Worm (Caenorhabditis elegans): ENCODE data around the gene F57C12.2.

The F57C12.2 gene

ce11 chrX:593245-593733 lies 42.1 kb upstream of the F57C12.2 start:
- peak; percentile 92 for TF ChIP-seq C34F6.9 (tag; optimal IDR thresholded peaks at IDR 0.05)
- TF ChIP-seq nhr-11 (tag; optimal IDR thresholded peaks at IDR 0.05), result no peak
- peak; percentile 62 for TF ChIP-seq nhr-21 (tag; optimal IDR thresholded peaks at IDR 0.05)
- TF ChIP-seq nhr-77 (tag; optimal IDR thresholded peaks at IDR 0.05), result no peak
- peak; percentile 84 for TF ChIP-seq fos-1 (tag; optimal IDR thresholded peaks at IDR 0.05)
- TF ChIP-seq lin-13 (GFP tag; optimal IDR thresholded peaks at IDR 0.05), result peak; percentile 76
- TF ChIP-seq unc-39 (tag; optimal IDR thresholded peaks at IDR 0.05), result peak; percentile 12
- TF ChIP-seq ztf-11 (tag; optimal IDR thresholded peaks at IDR 0.05), result no peak
- no peak for TF ChIP-seq alr-1 (tag; optimal IDR thresholded peaks at IDR 0.05)
- TF ChIP-seq sem-4 (tag; optimal IDR thresholded peaks at IDR 0.05), result peak; percentile 81
- TF ChIP-seq aly-2 (tag; optimal IDR thresholded peaks at IDR 0.05), result no peak
- TF ChIP-seq unc-55 (GFP tag; optimal IDR thresholded peaks at IDR 0.05), result peak; percentile 74
- no peak for TF ChIP-seq lin-39 (tag; optimal IDR thresholded peaks at IDR 0.05)
- TF ChIP-seq peb-1 (tag; optimal IDR thresholded peaks at IDR 0.05), result peak; percentile 88
- TF ChIP-seq ztf-4 (tag; optimal IDR thresholded peaks at IDR 0.05), result peak; percentile 72
- TF ChIP-seq lin-11 (tag; optimal IDR thresholded peaks at IDR 0.05), result peak; percentile 56
- peak; percentile 80 for TF ChIP-seq nhr-25 (tag; optimal IDR thresholded peaks at IDR 0.05)
- peak; percentile 98 for TF ChIP-seq nhr-129 (tag; optimal IDR thresholded peaks at IDR 0.05)
- TF ChIP-seq ztf-1 (GFP tag; conservative IDR thresholded peaks at IDR 0.05), result no peak
- TF ChIP-seq ceh-82 (tag; optimal IDR thresholded peaks at IDR 0.05), result no peak
- TF ChIP-seq nhr-10 (tag; optimal IDR thresholded peaks at IDR 0.05), result no peak
- no peak for TF ChIP-seq nhr-12 (tag; optimal IDR thresholded peaks at IDR 0.05)
- peak; percentile 63 for TF ChIP-seq sma-3 (GFP tag; optimal IDR thresholded peaks at IDR 0.05)
- TF ChIP-seq dmd-4 (tag; optimal IDR thresholded peaks at IDR 0.05), result no peak
- peak; percentile 64 for TF ChIP-seq blmp-1 (tag; optimal IDR thresholded peaks at IDR 0.05; ENCODE audit: insufficient read depth)
- TF ChIP-seq elt-3 (tag; optimal IDR thresholded peaks at IDR 0.05), result no peak
- TF ChIP-seq ceh-16 (tag; optimal IDR thresholded peaks at IDR 0.05), result peak; percentile 37
- peak; percentile 95 for TF ChIP-seq F13H6.1 (tag; optimal IDR thresholded peaks at IDR 0.05)
- TF ChIP-seq gmeb-1 (tag; optimal IDR thresholded peaks at IDR 0.05), result peak; percentile 42
- peak; percentile 48 for TF ChIP-seq nhr-23 (tag; optimal IDR thresholded peaks at IDR 0.05)
- peak; percentile 85 for TF ChIP-seq nhr-6 (tag; optimal IDR thresholded peaks at IDR 0.05)
- TF ChIP-seq crh-2 (tag; optimal IDR thresholded peaks at IDR 0.05), result peak; percentile 88
- no peak for TF ChIP-seq R02D3.7 (tag; optimal IDR thresholded peaks at IDR 0.05)
- TF ChIP-seq mab-5 (tag; optimal IDR thresholded peaks at IDR 0.05), result peak; percentile 81
- peak; percentile 89 for TF ChIP-seq zag-1 (tag; optimal IDR thresholded peaks at IDR 0.05)
- TF ChIP-seq ama-1 (optimal IDR thresholded peaks at IDR 0.05), result no peak
- TF ChIP-seq ZK546.5 (tag; optimal IDR thresholded peaks at IDR 0.05), result no peak
- no peak for TF ChIP-seq nhr-237 (tag; optimal IDR thresholded peaks at IDR 0.05)
- no peak for TF ChIP-seq unc-62 (GFP tag; optimal IDR thresholded peaks at IDR 0.05)
- peak; percentile 78 for TF ChIP-seq Y55F3AM.14 (GFP tag; optimal IDR thresholded peaks at IDR 0.05)
- TF ChIP-seq lsy-2 (tag; optimal IDR thresholded peaks at IDR 0.05), result peak; percentile 61 to 76
- TF ChIP-seq snpc-4 (tag; optimal IDR thresholded peaks at IDR 0.05), result peak; percentile 54
- no peak for TF ChIP-seq elt-1 (tag; optimal IDR thresholded peaks at IDR 0.05)
- peak; percentile 63 for TF ChIP-seq egl-27 (tag; optimal IDR thresholded peaks at IDR 0.05)
- peak; percentile 79 for TF ChIP-seq sma-9 (GFP tag; optimal IDR thresholded peaks at IDR 0.05)
- no peak for TF ChIP-seq sma-9 (tag; optimal IDR thresholded peaks at IDR 0.05)
- TF ChIP-seq skn-1 (tag; optimal IDR thresholded peaks at IDR 0.05), result no peak
- TF ChIP-seq mdl-1 (tag; optimal IDR thresholded peaks at IDR 0.05), result peak; percentile 86 to 96
- no peak for TF ChIP-seq mbf-1 (tag; optimal IDR thresholded peaks at IDR 0.05)

Measured in whole organism, L2 larva.